Worm (Caenorhabditis elegans): ENCODE measurements around the gene ZK688.12.

Gene ZK688.12

DNA sequence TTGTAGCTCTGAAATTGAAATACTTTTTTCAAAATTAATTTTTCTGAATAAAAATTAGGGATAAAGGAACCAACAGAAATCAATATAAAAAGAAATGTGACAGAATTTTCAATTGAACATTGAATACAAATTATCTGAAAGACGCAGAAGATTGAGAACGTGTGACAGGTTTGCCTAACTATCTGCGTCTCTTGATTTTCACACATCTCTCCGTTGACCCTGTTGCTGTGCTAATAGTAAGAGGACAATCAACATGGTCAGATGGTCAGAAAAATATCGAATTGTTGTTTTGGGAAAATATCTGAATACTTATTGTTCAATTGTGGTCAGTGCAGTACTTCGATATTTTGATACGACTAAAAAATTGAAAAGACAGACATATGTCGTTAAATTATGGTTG lies 1.8 kb downstream of the ZK688.12 start, which contains the start of gene ZK688.7:
ZK688.7 (minus strand) TSS at position 14 of the 400 bp plus-strand sequence.
- TF ChIP-seq egl-27 (tag; optimal IDR thresholded peaks at IDR 0.05), result no peak
- no peak for TF ChIP-seq lin-39 (tag; optimal IDR thresholded peaks at IDR 0.05)
- TF ChIP-seq nhr-25 (tag; optimal IDR thresholded peaks at IDR 0.05), result peak; percentile 59
- peak; percentile 28 for TF ChIP-seq nfya-1 (tag; optimal IDR thresholded peaks at IDR 0.05; ENCODE audit: insufficient read depth)
- TF ChIP-seq nhr-23 (tag; optimal IDR thresholded peaks at IDR 0.05), result peak; percentile 68
- no peak for TF ChIP-seq aly-2 (tag; optimal IDR thresholded peaks at IDR 0.05)
- TF ChIP-seq unc-39 (tag; optimal IDR thresholded peaks at IDR 0.05), result no peak
- TF ChIP-seq hmg-11 (tag; optimal IDR thresholded peaks at IDR 0.05), result no peak
- TF ChIP-seq fkh-2 (tag; optimal IDR thresholded peaks at IDR 0.05), result no peak
- peak; percentile 52 for TF ChIP-seq pha-4 (tag; optimal IDR thresholded peaks at IDR 0.05)

ce11 chrIII:7909263-7909662 lies 4.1 kb downstream of the ZK688.12 start, which contains the start of gene ZK688.1:
TSS of gene ZK688.1 (plus strand) at chrIII:7909563.
- no peak for TF ChIP-seq nhr-76 (tag; optimal IDR thresholded peaks at IDR 0.05)
- no peak for TF ChIP-seq pha-4 (tag; optimal IDR thresholded peaks at IDR 0.05)
- no peak for TF ChIP-seq ceh-28 (tag; optimal IDR thresholded peaks at IDR 0.05)

ce11 chrIII:7907515-7907914 lies 5.9 kb downstream of the ZK688.12 start, which contains the start of gene pcp-5:
TSS of gene pcp-5 (minus strand) at chrIII:7907615.
- TF ChIP-seq fkh-2 (tag; optimal IDR thresholded peaks at IDR 0.05), result no peak
- TF ChIP-seq nhr-76 (tag; optimal IDR thresholded peaks at IDR 0.05), result no peak
- TF ChIP-seq elt-3 (tag; optimal IDR thresholded peaks at IDR 0.05), result no peak
- no peak for TF ChIP-seq jun-1 (tag; optimal IDR thresholded peaks at IDR 0.05)
- no peak for TF ChIP-seq daf-12 (tag; optimal IDR thresholded peaks at IDR 0.05)
- TF ChIP-seq sea-2 (GFP tag; optimal IDR thresholded peaks at IDR 0.05), result no peak
- TF ChIP-seq nhr-67 (tag; optimal IDR thresholded peaks at IDR 0.05), result no peak
- TF ChIP-seq snpc-4 (tag; optimal IDR thresholded peaks at IDR 0.05), result no peak
- no peak for TF ChIP-seq R02D3.7 (tag; optimal IDR thresholded peaks at IDR 0.05)
- no peak for TF ChIP-seq unc-39 (tag; optimal IDR thresholded peaks at IDR 0.05)
- no peak for TF ChIP-seq zag-1 (tag; optimal IDR thresholded peaks at IDR 0.05)
- no peak for TF ChIP-seq lin-15B (tag; optimal IDR thresholded peaks at IDR 0.05)
- no peak for TF ChIP-seq nhr-12 (tag; optimal IDR thresholded peaks at IDR 0.05)
- TF ChIP-seq nhr-237 (tag; optimal IDR thresholded peaks at IDR 0.05), result no peak
- no peak for TF ChIP-seq nhr-11 (tag; optimal IDR thresholded peaks at IDR 0.05)
- TF ChIP-seq ztf-4 (tag; optimal IDR thresholded peaks at IDR 0.05), result no peak
- no peak for TF ChIP-seq mml-1 (tag; optimal IDR thresholded peaks at IDR 0.05)

- TF ChIP-seq fkh-2 (tag; optimal IDR thresholded peaks at IDR 0.05) (no peak), ztf-11 (tag; optimal IDR thresholded peaks at IDR 0.05) (no peak), sea-2 (GFP tag; optimal IDR thresholded peaks at IDR 0.05) (no peak), ceh-82 (tag; optimal IDR thresholded peaks at IDR 0.05) (no peak), unc-62 (GFP tag; optimal IDR thresholded peaks at IDR 0.05) (no peak), skn-1 (tag; optimal IDR thresholded peaks at IDR 0.05) (no peak)
These were observed 10.0 kb downstream of the ZK688.12 start for ce11 chrIII:7903427-7903826.

DNA sequence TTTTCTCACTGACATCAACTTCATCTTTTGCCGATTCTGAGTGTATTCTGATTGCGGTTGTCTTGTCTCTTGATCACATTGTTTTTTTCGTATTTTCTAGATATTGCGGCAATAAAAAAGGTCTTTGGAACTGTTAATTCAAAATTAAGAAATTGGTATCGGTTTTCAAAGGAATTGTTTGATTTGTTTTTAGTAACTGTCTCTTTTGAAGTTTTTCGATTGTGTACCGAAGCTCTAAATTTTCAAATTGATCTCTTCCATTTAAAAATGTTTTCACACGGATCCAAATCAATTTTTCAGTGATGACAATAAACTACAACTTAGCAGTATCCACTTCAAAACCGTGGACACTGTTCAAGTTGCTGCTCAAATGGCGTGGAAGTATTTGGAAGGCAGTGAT lies 12.7 kb downstream of the ZK688.12 start, which contains the start of gene best-24:
best-24 (plus strand) TSS at position 301 of the 400 bp plus-strand sequence.
- no peak for TF ChIP-seq nhr-43 (tag; optimal IDR thresholded peaks at IDR 0.05; ENCODE audit: poor library complexity, severe bottlenecking)
- TF ChIP-seq lin-15B (tag; optimal IDR thresholded peaks at IDR 0.05), result no peak
- no peak for TF ChIP-seq tbx-2 (tag; optimal IDR thresholded peaks at IDR 0.05)
- no peak for TF ChIP-seq nhr-237 (tag; optimal IDR thresholded peaks at IDR 0.05)
- TF ChIP-seq ceh-28 (tag; optimal IDR thresholded peaks at IDR 0.05), result no peak
- TF ChIP-seq ztf-4 (tag; optimal IDR thresholded peaks at IDR 0.05), result no peak
- TF ChIP-seq elt-2 (tag; optimal IDR thresholded peaks at IDR 0.05), result no peak
- TF ChIP-seq elt-3 (tag; optimal IDR thresholded peaks at IDR 0.05), result no peak

- TF ChIP-seq nhr-76 (tag; optimal IDR thresholded peaks at IDR 0.05), result peak; percentile 22
- peak; percentile 71 for TF ChIP-seq nhr-23 (tag; optimal IDR thresholded peaks at IDR 0.05)
- peak; percentile 2 for TF ChIP-seq ceh-28 (tag; optimal IDR thresholded peaks at IDR 0.05)
- peak; percentile 57 for TF ChIP-seq nhr-43 (tag; optimal IDR thresholded peaks at IDR 0.05; ENCODE audit: poor library complexity, severe bottlenecking)
- no peak for TF ChIP-seq lin-39 (tag; optimal IDR thresholded peaks at IDR 0.05)
- peak; percentile 12 for TF ChIP-seq nhr-25 (tag; optimal IDR thresholded peaks at IDR 0.05)
These were observed 15.7 kb downstream of the ZK688.12 start for ce11 chrIII:7897733-7898132.

All from whole organism, L3 larva.